Fruit fly (Drosophila melanogaster) whole organism, embryonic: ENCODE results near the gene CG43221.

ENCODE experiments used
- Asciz ChIP-seq: fragments of 200-800 bp; sonication (Bioruptor generic); optimal IDR thresholded peaks from 2 replicates; lab custom pipeline; 2017; ENCODE audit warnings: missing biosample characterization, mild to moderate bottlenecking, missing genetic modification characterization, missing genetic modification reagents
- Blimp-1 ChIP-seq: fragments of 200-800 bp; sonication (Bioruptor generic); optimal IDR thresholded peaks from 3 replicates; lab custom pipeline; 2018; ENCODE audit warnings: missing biosample characterization, missing genetic modification characterization, mild to moderate bottlenecking, moderate library complexity, missing genetic modification reagents
- CG10147 ChIP-seq: fragments of 200-800 bp; sonication (Bioruptor generic); optimal IDR thresholded peaks from 2 replicates; lab custom pipeline; 2019; ENCODE audit warnings: missing biosample characterization, mild to moderate bottlenecking, missing genetic modification characterization, moderate library complexity
- CG10654 ChIP-seq: fragments of 200-800 bp; sonication (Bioruptor generic); optimal IDR thresholded peaks from 2 replicates; lab custom pipeline; 2016; ENCODE audit warnings: missing biosample characterization, missing genetic modification characterization
- CG11456 ChIP-seq: fragments of 200-800 bp; sonication (Bioruptor generic); IDR thresholded peaks from 3 replicates; pipeline ENCODE4 v1.3.6; 2022; ENCODE audit warnings: missing biosample characterization, missing genetic modification characterization
- CG11723 ChIP-seq: fragments of 200-800 bp; sonication (Bioruptor generic); optimal IDR thresholded peaks from 2 replicates; lab custom pipeline; 2017; ENCODE audit warnings: missing biosample characterization, mild to moderate bottlenecking, missing genetic modification characterization
- CG12104 ChIP-seq: fragments of 200-800 bp; sonication (Bioruptor generic); optimal IDR thresholded peaks from 3 replicates; lab custom pipeline; 2016; ENCODE audit warnings: missing biosample characterization, missing genetic modification characterization
- CG1233 ChIP-seq: fragments of 200-800 bp; sonication (Bioruptor generic); optimal IDR thresholded peaks from 4 replicates; lab custom pipeline; 2018; ENCODE audit warnings: missing biosample characterization, mild to moderate bottlenecking, missing genetic modification characterization
- CG1602 ChIP-seq: fragments of 200-800 bp; sonication (Bioruptor generic); optimal IDR thresholded peaks from 3 replicates; lab custom pipeline; 2016; ENCODE audit warnings: missing biosample characterization, missing genetic modification characterization
- CG16779 ChIP-seq: fragments of 200-800 bp; sonication (Bioruptor generic); IDR thresholded peaks from 2 replicates; pipeline ENCODE4 v1.3.6; 2022; ENCODE audit warnings: missing biosample characterization, missing genetic modification characterization
- CG17186 ChIP-seq: fragments of 200-800 bp; sonication (Bioruptor generic); optimal IDR thresholded peaks from 3 replicates; lab custom pipeline; 2017; ENCODE audit warnings: missing biosample characterization, missing genetic modification reagents, missing genetic modification characterization
- CG17568 ChIP-seq: fragments of 200-800 bp; sonication (Bioruptor generic); optimal IDR thresholded peaks from 2 replicates; lab custom pipeline; 2018; ENCODE audit warnings: missing biosample characterization, mild to moderate bottlenecking, missing genetic modification characterization, moderate library complexity
- CG2120 ChIP-seq: fragments of 200-800 bp; sonication (Bioruptor generic); optimal IDR thresholded peaks from 3 replicates; lab custom pipeline; 2016; ENCODE audit warnings: missing biosample characterization, missing genetic modification characterization
- CG31365 ChIP-seq: fragments of 200-800 bp; sonication (Bioruptor generic); optimal IDR thresholded peaks from 2 replicates; lab custom pipeline; 2018; ENCODE audit warnings: missing biosample characterization, mild to moderate bottlenecking, missing genetic modification characterization
- CG3407 ChIP-seq: fragments of 200-800 bp; sonication (Bioruptor generic); optimal IDR thresholded peaks from 2 replicates; lab custom pipeline; 2018; ENCODE audit warnings: missing biosample characterization, mild to moderate bottlenecking, missing genetic modification characterization
- CG34376 ChIP-seq: fragments of 200-800 bp; sonication (Bioruptor generic); optimal IDR thresholded peaks from 2 replicates; lab custom pipeline; 2018; ENCODE audit warnings: missing biosample characterization, mild to moderate bottlenecking, missing genetic modification characterization
- CG34422 ChIP-seq: fragments of 200-800 bp; sonication (Bioruptor generic); IDR thresholded peaks from 3 replicates; pipeline ENCODE4 v1.3.6; 2022; ENCODE audit warnings: missing biosample characterization, missing genetic modification characterization
- CG43689 ChIP-seq: fragments of 200-800 bp; sonication (Bioruptor generic); IDR thresholded peaks from 2 replicates; pipeline ENCODE4 v1.3.6; 2022; ENCODE audit warnings: missing biosample characterization, missing genetic modification characterization
- CrebB ChIP-seq: fragments of 200-800 bp; sonication (Bioruptor generic); optimal IDR thresholded peaks from 3 replicates; lab custom pipeline; 2018; ENCODE audit warnings: missing biosample characterization, mild to moderate bottlenecking, missing genetic modification characterization
- D ChIP-seq, 2 experiments: fragments of 200-800 bp in 1 of 2; fragments of >200 bp in 1 of 2; sonication (Bioruptor generic) in 1 of 2; optimal IDR thresholded peaks; 2 replicates in 1 of 2; 3 replicates in 1 of 2; lab custom pipeline; 2017; ENCODE audit warnings: mild to moderate bottlenecking in 1 of 2, missing biosample characterization in 1 of 2, missing genetic modification characterization in 1 of 2, missing genetic modification reagents in 1 of 2
- D19A ChIP-seq: fragments of 200-800 bp; optimal IDR thresholded peaks from 3 replicates; lab custom pipeline; 2019; ENCODE audit warnings: missing biosample characterization, mild to moderate bottlenecking, missing genetic modification characterization, moderate library complexity
- Dip3 ChIP-seq: fragments of 200-800 bp; sonication (Bioruptor generic); optimal IDR thresholded peaks from 3 replicates; lab custom pipeline; 2016; ENCODE audit warnings: missing biosample characterization, missing genetic modification characterization
- H15 ChIP-seq: fragments of 200-800 bp; sonication (Bioruptor generic); IDR thresholded peaks from 3 replicates; pipeline ENCODE4 v1.3.6; 2022; ENCODE audit warnings: missing biosample characterization, missing genetic modification characterization
- HmgZ ChIP-seq: fragments of 200-800 bp; sonication (Bioruptor generic); optimal IDR thresholded peaks from 2 replicates; lab custom pipeline; 2018; ENCODE audit warnings: missing biosample characterization, mild to moderate bottlenecking, missing genetic modification characterization
- Hsf ChIP-seq: fragments of 200-800 bp; sonication (Bioruptor generic); optimal IDR thresholded peaks from 3 replicates; lab custom pipeline; 2016; ENCODE audit warnings: missing biosample characterization, missing genetic modification characterization
- Meics ChIP-seq: fragments of 200-800 bp; sonication (Bioruptor generic); optimal IDR thresholded peaks from 2 replicates; lab custom pipeline; 2017; ENCODE audit warnings: missing biosample characterization, mild to moderate bottlenecking, missing genetic modification characterization
- NK7.1 ChIP-seq: fragments of 200-800 bp; sonication (Bioruptor generic); optimal IDR thresholded peaks from 3 replicates; lab custom pipeline; 2016; ENCODE audit warnings: missing biosample characterization, missing genetic modification characterization
- Nf-YA ChIP-seq: fragments of 200-800 bp; sonication (Bioruptor generic); IDR thresholded peaks from 2 replicates; pipeline ENCODE4 v1.3.6; 2022; ENCODE audit warnings: missing biosample characterization, missing genetic modification characterization
- Oli ChIP-seq: fragments of 200-800 bp; sonication (Bioruptor generic); optimal IDR thresholded peaks from 2 replicates; lab custom pipeline; 2018; ENCODE audit warnings: missing biosample characterization, mild to moderate bottlenecking, missing genetic modification characterization, moderate library complexity
- Ptx1 ChIP-seq: fragments of 200-800 bp; sonication (Bioruptor generic); IDR thresholded peaks from 2 replicates; pipeline ENCODE4 v1.3.6; 2022; ENCODE audit warnings: missing biosample characterization, missing genetic modification characterization
- Rfx ChIP-seq: fragments of 200-800 bp; sonication (Bioruptor generic); IDR thresholded peaks from 2 replicates; pipeline ENCODE4 v1.3.6; 2022; ENCODE audit warnings: missing biosample characterization, missing genetic modification characterization
- cato ChIP-seq: fragments of 200-800 bp; sonication (Bioruptor generic); optimal IDR thresholded peaks from 2 replicates; lab custom pipeline; 2016; ENCODE audit warnings: missing biosample characterization, missing genetic modification characterization, borderline replicate concordance
- chn ChIP-seq: fragments of 200-800 bp; sonication (Bioruptor generic); optimal IDR thresholded peaks from 2 replicates; lab custom pipeline; 2016; ENCODE audit warnings: missing biosample characterization, missing genetic modification characterization
- cwo ChIP-seq: fragments of 200-800 bp; sonication (Bioruptor generic); optimal IDR thresholded peaks from 3 replicates; lab custom pipeline; 2017; ENCODE audit warnings: missing biosample characterization, missing genetic modification characterization, mild to moderate bottlenecking, moderate library complexity, missing genetic modification reagents
- dysf ChIP-seq: fragments of 200-800 bp; sonication (Bioruptor generic); IDR thresholded peaks from 3 replicates; pipeline ENCODE4 v1.3.6; 2022; ENCODE audit warnings: missing biosample characterization, missing genetic modification characterization
- gsb-n ChIP-seq: fragments of 200-800 bp; sonication (Bioruptor generic); optimal IDR thresholded peaks from 3 replicates; lab custom pipeline; 2018; ENCODE audit warnings: missing biosample characterization, mild to moderate bottlenecking, missing genetic modification characterization
- ken ChIP-seq: fragments of 200-800 bp; sonication (Bioruptor generic); IDR thresholded peaks from 3 replicates; pipeline ENCODE4 v1.3.6; 2022; ENCODE audit warnings: missing biosample characterization, missing genetic modification characterization
- klu ChIP-seq: fragments of 200-800 bp; sonication (Bioruptor generic); IDR thresholded peaks from 2 replicates; pipeline ENCODE4 v1.3.6; 2022; ENCODE audit warnings: missing biosample characterization, missing genetic modification characterization
- nau ChIP-seq: fragments of 200-800 bp; sonication (Bioruptor generic); optimal IDR thresholded peaks from 3 replicates; lab custom pipeline; 2017; ENCODE audit warnings: missing biosample characterization, mild to moderate bottlenecking, missing genetic modification characterization, missing genetic modification reagents
- nerfin-2 ChIP-seq: fragments of 200-800 bp; sonication (Bioruptor generic); IDR thresholded peaks from 2 replicates; pipeline ENCODE4 v1.3.6; 2022; ENCODE audit warnings: missing biosample characterization, missing genetic modification characterization; ENCODE audit not compliant: partially characterized antibody
- pan ChIP-seq, 4 experiments: fragments of >200 bp in 3 of 4; fragments of 200-800 bp in 1 of 4; sonication (Bioruptor generic) in 1 of 4; optimal IDR thresholded peaks in 3 of 4; IDR thresholded peaks in 1 of 4; 2 replicates each; pipeline versions ENCODE4 v1.3.6 to Lab custom; 2017 to 2022; ENCODE audit warnings: missing biosample characterization in 2 of 4, missing genetic modification characterization in 2 of 4, mixed read lengths in 1 of 4
- scrt ChIP-seq: fragments of 200-800 bp; sonication (Bioruptor generic); optimal IDR thresholded peaks from 2 replicates; lab custom pipeline; 2018; ENCODE audit warnings: missing biosample characterization, mild to moderate bottlenecking, missing genetic modification characterization, moderate library complexity
- ssp ChIP-seq: fragments of 200-800 bp; sonication (Bioruptor generic); IDR thresholded peaks from 2 replicates; pipeline ENCODE4 v1.3.6; 2022; ENCODE audit warnings: missing biosample characterization, missing genetic modification characterization
- tin ChIP-seq: fragments of 200-800 bp; sonication (Bioruptor generic); optimal IDR thresholded peaks from 3 replicates; lab custom pipeline; 2016; ENCODE audit warnings: missing biosample characterization, missing genetic modification characterization
- twi ChIP-seq: fragments of 200-800 bp; optimal IDR thresholded peaks from 2 replicates; lab custom pipeline; 2019; ENCODE audit warnings: missing biosample characterization, mild to moderate bottlenecking, missing genetic modification characterization, moderate library complexity
- unpg ChIP-seq: fragments of 200-800 bp; sonication (Bioruptor generic); optimal IDR thresholded peaks from 3 replicates; lab custom pipeline; 2018; ENCODE audit warnings: missing biosample characterization, mild to moderate bottlenecking, missing genetic modification characterization, moderate library complexity

The CG43221 gene

DNA sequence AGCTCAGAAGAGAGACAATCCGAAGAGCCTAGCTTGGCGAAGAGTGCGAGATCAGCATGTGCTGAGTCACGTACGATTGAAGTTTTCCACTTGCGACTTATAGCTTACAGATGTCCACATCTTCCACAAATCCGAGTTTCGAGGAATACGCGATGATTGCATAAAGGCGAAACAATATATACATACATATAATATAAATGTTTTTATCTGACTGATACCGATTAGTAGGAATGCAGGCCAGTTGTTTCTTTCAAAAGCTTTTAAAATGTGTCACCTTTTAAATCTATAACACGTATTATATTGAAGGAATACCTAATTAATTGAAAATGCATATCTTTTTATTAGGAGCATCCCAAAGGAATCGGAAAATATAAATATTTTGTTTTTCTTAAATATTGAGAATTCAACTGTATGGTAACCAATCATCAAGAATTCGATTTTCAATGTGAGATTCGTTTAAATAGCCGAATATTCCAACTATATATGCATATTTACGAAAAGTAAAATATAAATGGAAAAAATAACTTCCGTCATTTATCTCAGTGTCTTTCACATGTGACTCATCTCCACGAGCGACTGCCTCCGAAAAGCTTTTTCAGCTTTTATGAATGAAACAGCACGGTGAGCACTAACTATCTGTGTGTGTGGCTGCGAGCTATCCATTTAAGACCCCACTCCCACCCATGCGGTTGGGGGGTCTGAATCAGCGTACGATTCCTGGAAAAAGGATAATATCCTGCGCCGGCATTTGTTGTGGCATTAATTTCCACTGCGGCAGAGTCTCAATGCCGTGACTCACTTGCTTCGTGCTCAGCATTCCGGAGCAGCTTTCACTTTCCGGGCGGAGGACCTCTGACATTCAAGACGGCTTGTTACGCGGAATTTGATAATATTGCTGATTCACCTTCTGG lies 34.8 kb upstream of the CG43221 start (continued):
- TF ChIP-seq NK7.1 (GFP tag; lab: Kevin White, UChicago) (peak; percentile 26), CG34376 (GFP tag; lab: Kevin White, UChicago) (peak; percentile 20), nau (GFP tag; lab: Kevin White, UChicago) (peak; percentile 60), ssp (GFP tag; lab: Robert Waterston, UW) (no peak), Nf-YA (GFP tag; lab: Robert Waterston, UW) (no peak), unpg (peak; percentile 76), cato (GFP tag; lab: Kevin White, UChicago) (no peak), cwo (GFP tag; lab: Kevin White, UChicago) (peak; percentile 42), HmgZ (peak; percentile 38), nerfin-2 (GFP tag; lab: Robert Waterston, UW) (no peak), CrebB (peak; percentile 19), pan (optimal IDR thresholded peaks at IDR 0.05; lab: Kevin White, UChicago) (no peak), pan (GFP tag; optimal IDR thresholded peaks at IDR 0.05 in 1 of 2, IDR thresholded peaks at IDR 0.05 in 1 of 2) (peak in 1 of 2 experiments; percentile 76), CG1233 (peak; percentile 63), Blimp-1 (GFP tag; lab: Kevin White, UChicago) (peak; percentile 55), CG17568 (GFP tag; lab: Kevin White, UChicago) (peak; percentile 22), scrt (GFP tag; lab: Kevin White, UChicago) (peak; percentile 52), CG10654 (GFP tag; lab: Kevin White, UChicago) (peak; percentile 32), tin (GFP tag; lab: Kevin White, UChicago) (peak; percentile 19), ken (peak; percentile 46; the same call in 1 of the 3 replicates), CG17186 (GFP tag; lab: Kevin White, UChicago) (no peak), CG11456 (GFP tag; lab: Robert Waterston, UW) (peak; percentile 67; the same call in 2 of the 3 replicates), CG1602 (GFP tag; lab: Kevin White, UChicago) (peak; percentile 24), CG12104 (GFP tag; lab: Kevin White, UChicago) (peak; percentile 40), Meics (peak; percentile 79), Dip3 (GFP tag; lab: Kevin White, UChicago) (peak; percentile 46), dysf (GFP tag; lab: Robert Waterston, UW) (peak; percentile 69; the same call in 2 of the 3 replicates), D19A (tag; lab: Kevin White, UChicago) (peak; percentile 57), Ptx1 (GFP tag; lab: Robert Waterston, UW) (peak; percentile 65; the same call in 1 of the 2 replicates), Asciz (GFP tag; lab: Kevin White, UChicago) (peak; percentile 60), D (optimal IDR thresholded peaks at IDR 0.05; lab: Kevin White, UChicago) (no peak), D (GFP tag; optimal IDR thresholded peaks at IDR 0.05; lab: Kevin White, UChicago) (peak; percentile 40), klu (GFP tag; lab: Robert Waterston, UW) (no peak; the same call in 1 of the 2 replicates), CG31365 (tag; lab: Kevin White, UChicago) (peak; percentile 7), CG3407 (GFP tag; lab: Kevin White, UChicago) (peak; percentile 33), CG2120 (GFP tag; lab: Kevin White, UChicago) (peak; percentile 80), chn (GFP tag; lab: Kevin White, UChicago) (no peak), H15 (GFP tag; lab: Robert Waterston, UW) (0 out of 3 replicates have a peak, but pooled peaks have one; percentile 27), CG16779 (GFP tag; lab: Robert Waterston, UW) (0 out of 2 replicates have a peak, but pooled peaks have one; percentile 30), Hsf (GFP tag; lab: Kevin White, UChicago) (peak; percentile 37), CG43689 (no peak), Rfx (GFP tag; lab: Robert Waterston, UW) (peak; percentile 72), CG10147 (GFP tag; lab: Kevin White, UChicago) (peak; percentile 75), gsb-n (tag; lab: Kevin White, UChicago) (no peak), CG11723 (peak; percentile 20), Oli (tag; lab: Kevin White, UChicago) (peak; percentile 72), twi (tag; lab: Kevin White, UChicago) (no peak), CG34422 (0 out of 3 replicates have a peak, but pooled peaks have one; percentile 38)
